Worm (Caenorhabditis elegans): ENCODE measurements around the gene T16G12.6.

ce11 chrIII:10049682-10050081, 19.7 kb upstream of the T16G12.6 start, which contains the start of gene T16G12.1:
- no peak for TF ChIP-seq T22C8.4 (GFP tag; IDR thresholded peaks at IDR 0.05)
- TF ChIP-seq ztf-29 (GFP tag; IDR thresholded peaks at IDR 0.05) = no peak
- no peak for TF ChIP-seq ref-1 (GFP tag; conservative IDR thresholded peaks at IDR 0.05)
- TF ChIP-seq tab-1 (GFP tag; IDR thresholded peaks at IDR 0.05) = no peak
- no peak for TF ChIP-seq med-1 (GFP tag; optimal IDR thresholded peaks at IDR 0.05; ENCODE audit: insufficient read depth)

All from whole organism, midembryonic.